Worm (Caenorhabditis elegans) whole organism, late embryonic: Measurements from ENCODE around the gene dpr-1.

Experiments used
- C08G9.2 ChIP-seq: sonication (generic microtip); optimal IDR thresholded peaks from 2 replicates; lab custom pipeline; 2016; ENCODE audit warnings: mild to moderate bottlenecking, missing genetic modification characterization, moderate library complexity, missing compliant biosample characterization
- C38D4.7 ChIP-seq: fragments of 200-800 bp; sonication (Bioruptor generic); optimal IDR thresholded peaks from 2 replicates; lab custom pipeline; 2018; ENCODE audit warnings: mild to moderate bottlenecking, missing genetic modification characterization, moderate library complexity, missing compliant biosample characterization
- F13H6.1 ChIP-seq: sonication (generic microtip); optimal IDR thresholded peaks from 2 replicates; lab custom pipeline; 2016; ENCODE audit warnings: missing genetic modification characterization, missing compliant biosample characterization
- K02D7.2 ChIP-seq: sonication (generic microtip); optimal IDR thresholded peaks from 2 replicates; lab custom pipeline; 2017; ENCODE audit warnings: mild to moderate bottlenecking, missing genetic modification characterization, missing compliant biosample characterization
- K09A11.1 ChIP-seq: sonication (generic microtip); optimal IDR thresholded peaks from 2 replicates; lab custom pipeline; 2017; ENCODE audit warnings: antibody characterized with exemption, mild to moderate bottlenecking, missing genetic modification characterization, missing compliant biosample characterization; ENCODE audit not compliant: insufficient read depth
- Y22D7AL.16 ChIP-seq: sonication (generic microtip); optimal IDR thresholded peaks from 2 replicates; lab custom pipeline; 2016; ENCODE audit warnings: missing genetic modification characterization, missing compliant biosample characterization
- ahr-1 ChIP-seq: sonication (generic microtip); optimal IDR thresholded peaks from 2 replicates; lab custom pipeline; 2016; ENCODE audit warnings: missing genetic modification characterization, missing compliant biosample characterization
- ceh-18 ChIP-seq: sonication (generic microtip); optimal IDR thresholded peaks from 2 replicates; lab custom pipeline; 2016; ENCODE audit warnings: missing genetic modification characterization, missing compliant biosample characterization
- ceh-22 ChIP-seq: sonication (generic microtip); optimal IDR thresholded peaks from 2 replicates; lab custom pipeline; 2017; ENCODE audit warnings: missing biosample characterization, missing genetic modification characterization
- ceh-24 ChIP-seq: sonication (generic microtip); optimal IDR thresholded peaks from 2 replicates; lab custom pipeline; 2016; ENCODE audit warnings: mild to moderate bottlenecking, missing genetic modification characterization, missing compliant biosample characterization
- dmd-4 ChIP-seq: sonication (generic microtip); optimal IDR thresholded peaks from 2 replicates; lab custom pipeline; 2016; ENCODE audit warnings: borderline replicate concordance, missing genetic modification characterization, missing compliant biosample characterization
- dve-1 ChIP-seq: sonication (generic microtip); optimal IDR thresholded peaks from 2 replicates; lab custom pipeline; 2017; ENCODE audit warnings: antibody characterized with exemption, mild to moderate bottlenecking, missing genetic modification characterization, missing compliant biosample characterization
- elt-2 ChIP-seq: sonication (generic microtip); optimal IDR thresholded peaks from 2 replicates; lab custom pipeline; 2016; ENCODE audit warnings: missing genetic modification reagents, missing genetic modification characterization, missing compliant biosample characterization
- ets-4 ChIP-seq: sonication (generic microtip); optimal IDR thresholded peaks from 2 replicates; lab custom pipeline; 2016; ENCODE audit warnings: missing genetic modification characterization, missing compliant biosample characterization
- fax-1 ChIP-seq: sonication (generic microtip); optimal IDR thresholded peaks from 2 replicates; lab custom pipeline; 2016; ENCODE audit warnings: missing genotype, missing genetic modification characterization, missing compliant biosample characterization
- fkh-6 ChIP-seq: sonication (generic microtip); optimal IDR thresholded peaks from 2 replicates; lab custom pipeline; 2016; ENCODE audit warnings: missing genetic modification characterization, missing compliant biosample characterization
- hlh-13 ChIP-seq: fragments of 200-800 bp; sonication (Bioruptor generic); optimal IDR thresholded peaks from 2 replicates; lab custom pipeline; 2018; ENCODE audit warnings: mild to moderate bottlenecking, missing genetic modification characterization, missing compliant biosample characterization
- hlh-15 ChIP-seq: sonication (generic microtip); optimal IDR thresholded peaks from 2 replicates; lab custom pipeline; 2016; ENCODE audit warnings: missing genetic modification characterization, missing compliant biosample characterization
- hlh-6 ChIP-seq: sonication (generic microtip); optimal IDR thresholded peaks from 2 replicates; lab custom pipeline; 2016; ENCODE audit warnings: missing genotype, missing genetic modification characterization, missing compliant biosample characterization
- hlh-8 ChIP-seq: sonication (generic microtip); optimal IDR thresholded peaks from 2 replicates; lab custom pipeline; 2016; ENCODE audit warnings: missing genotype, missing genetic modification characterization, missing compliant biosample characterization
- lim-6 ChIP-seq: sonication (generic microtip); optimal IDR thresholded peaks from 2 replicates; lab custom pipeline; 2016; ENCODE audit warnings: missing genetic modification characterization, missing compliant biosample characterization
- lin-11 ChIP-seq: fragments of 200-800 bp; sonication (Bioruptor generic); optimal IDR thresholded peaks from 2 replicates; lab custom pipeline; 2018; ENCODE audit warnings: mild to moderate bottlenecking, missing genetic modification characterization, missing compliant biosample characterization
- madf-2 ChIP-seq: sonication (generic microtip); optimal IDR thresholded peaks from 2 replicates; lab custom pipeline; 2017; ENCODE audit warnings: missing genetic modification characterization, missing compliant biosample characterization
- nhr-232 ChIP-seq: sonication (generic microtip); optimal IDR thresholded peaks from 2 replicates; lab custom pipeline; 2016; ENCODE audit warnings: missing genetic modification characterization, missing compliant biosample characterization
- npax-4 ChIP-seq: sonication (generic microtip); optimal IDR thresholded peaks from 2 replicates; lab custom pipeline; 2016; ENCODE audit warnings: missing genetic modification characterization, missing compliant biosample characterization
- pag-3 ChIP-seq: sonication (generic microtip); optimal IDR thresholded peaks from 2 replicates; lab custom pipeline; 2016; ENCODE audit warnings: missing compliant biosample characterization, missing genetic modification characterization, borderline replicate concordance
- pat-9 ChIP-seq: fragments of 200-800 bp; sonication (Bioruptor generic); optimal IDR thresholded peaks from 2 replicates; lab custom pipeline; 2018; ENCODE audit warnings: mild to moderate bottlenecking, missing genetic modification characterization, moderate library complexity, missing compliant biosample characterization
- pax-1 ChIP-seq: fragments of 150-350 bp; optimal IDR thresholded peaks from 2 replicates; lab custom pipeline; 2014; ENCODE audit warnings: missing biosample characterization, missing genetic modification characterization
- pha-4 ChIP-seq: fragments of 150-350 bp; optimal IDR thresholded peaks from 2 replicates; lab custom pipeline; 2018; ENCODE audit warnings: missing biosample characterization, missing genetic modification reagents, missing genetic modification characterization
- pqm-1 ChIP-seq: sonication (generic microtip); optimal IDR thresholded peaks from 2 replicates; lab custom pipeline; 2016; ENCODE audit warnings: missing genetic modification characterization, missing compliant biosample characterization
- ref-2 ChIP-seq: sonication (generic microtip); optimal IDR thresholded peaks from 2 replicates; lab custom pipeline; 2016; ENCODE audit warnings: missing genetic modification characterization, missing compliant biosample characterization
- sox-2 ChIP-seq: fragments of 200-800 bp; sonication (Bioruptor generic); IDR thresholded peaks from 2 replicates; pipeline ENCODE4 v1.3.6; 2022; ENCODE audit warnings: missing genetic modification reagents, missing genetic modification characterization, missing compliant biosample characterization
- sox-4 ChIP-seq: sonication (generic microtip); optimal IDR thresholded peaks from 2 replicates; lab custom pipeline; 2017; ENCODE audit warnings: mild to moderate bottlenecking, missing genetic modification characterization, inconsistent platforms, missing compliant biosample characterization
- tbx-2 ChIP-seq: sonication (generic microtip); optimal IDR thresholded peaks from 2 replicates; lab custom pipeline; 2016; ENCODE audit warnings: missing genetic modification characterization, missing compliant biosample characterization
- unc-55 ChIP-seq: sonication (generic microtip); optimal IDR thresholded peaks from 2 replicates; lab custom pipeline; 2017; ENCODE audit warnings: missing biosample characterization, missing genetic modification reagents, missing genetic modification characterization
- zip-5 ChIP-seq: sonication (generic microtip); optimal IDR thresholded peaks from 2 replicates; lab custom pipeline; 2016; ENCODE audit warnings: missing genetic modification characterization, missing compliant biosample characterization
- ztf-16 ChIP-seq: sonication (generic microtip); optimal IDR thresholded peaks from 2 replicates; lab custom pipeline; 2017; ENCODE audit warnings: missing genetic modification characterization, missing compliant biosample characterization

Gene dpr-1

DNA sequence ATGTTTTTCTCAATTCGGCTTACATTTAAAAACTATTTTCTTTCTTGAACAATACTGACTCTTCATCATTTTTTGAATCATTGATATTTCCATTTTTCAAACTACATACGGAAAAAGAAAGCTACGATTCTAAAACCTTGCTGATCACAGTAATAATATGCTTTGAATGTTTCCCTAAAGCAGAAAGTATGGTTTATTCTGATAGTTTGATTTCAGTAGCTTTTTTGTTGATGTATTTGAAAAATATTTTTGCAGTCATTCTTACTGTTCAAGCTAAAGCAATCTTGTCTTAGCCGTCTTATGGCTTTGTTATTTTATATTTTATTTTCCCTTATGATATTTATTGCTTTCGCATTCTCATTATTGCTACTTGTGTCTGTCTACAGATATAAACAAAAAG, 12.5 kb downstream of the dpr-1 start, which contains the start of gene srxa-13:
TSS of gene srxa-13 (plus strand) at position 301 of the 400 bp plus-strand sequence.
- TF ChIP-seq C38D4.7, result no peak
- TF ChIP-seq pag-3 (tag; lab: Kevin White, UChicago), result no peak

DNA sequence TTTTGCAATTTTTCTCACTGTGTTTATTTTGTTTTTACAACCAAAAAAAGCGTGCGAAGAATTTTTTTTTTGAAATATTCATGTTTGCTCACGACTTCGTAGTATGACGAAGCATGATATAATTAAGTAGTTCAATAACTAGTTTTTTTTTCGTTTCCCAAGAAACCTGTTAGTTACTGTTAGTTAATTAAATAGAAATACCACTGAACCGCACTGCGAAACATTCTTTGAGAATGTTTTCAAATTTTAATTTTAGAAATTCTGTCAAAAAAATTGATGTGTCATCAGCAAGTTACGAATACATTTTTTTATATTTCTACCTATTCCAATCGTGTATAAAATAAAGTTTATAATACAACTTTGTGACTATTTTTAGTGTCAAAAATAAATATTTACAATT, 15.6 kb downstream of the dpr-1 start, which contains the start of gene srxa-12:
TSS of gene srxa-12 (plus strand) at position 301 of the 400 bp plus-strand sequence.
- no peak for TF ChIP-seq fkh-6 (tag; lab: Kevin White, UChicago)
- TF ChIP-seq ceh-18 (tag; lab: Kevin White, UChicago), result no peak
- TF ChIP-seq ceh-24 (tag; lab: Kevin White, UChicago), result no peak
- TF ChIP-seq elt-2 (tag; lab: Kevin White, UChicago), result no peak
- TF ChIP-seq pag-3 (tag; lab: Kevin White, UChicago), result no peak
- TF ChIP-seq, all 69 proteins: peak for 0

ce11 chrV:13923851-13924250, 18.1 kb downstream of the dpr-1 start, which contains the start of gene srxa-11:
srxa-11 (plus strand) TSS chrV:13924151.
- TF ChIP-seq hlh-6 (no peak), ets-4 (tag; lab: Kevin White, UChicago) (no peak), hlh-13 (GFP tag; lab: Kevin White, UChicago) (no peak), nhr-232 (tag; lab: Kevin White, UChicago) (no peak), tbx-2 (tag; lab: Kevin White, UChicago) (no peak), K02D7.2 (tag; lab: Kevin White, UChicago) (no peak), zip-5 (tag; lab: Kevin White, UChicago) (no peak), ceh-22 (tag; lab: Kevin White, UChicago) (no peak), madf-2 (tag; lab: Kevin White, UChicago) (no peak), hlh-15 (no peak), unc-55 (GFP tag; lab: Kevin White, UChicago) (no peak), npax-4 (no peak), C08G9.2 (no peak), lim-6 (tag; lab: Kevin White, UChicago) (no peak), Y22D7AL.16 (tag; lab: Kevin White, UChicago) (no peak), pha-4 (tag; lab: Kevin White, UChicago) (no peak), ahr-1 (tag; lab: Kevin White, UChicago) (no peak), ref-2 (tag; lab: Kevin White, UChicago) (no peak), fax-1 (tag; lab: Kevin White, UChicago) (no peak)

DNA sequence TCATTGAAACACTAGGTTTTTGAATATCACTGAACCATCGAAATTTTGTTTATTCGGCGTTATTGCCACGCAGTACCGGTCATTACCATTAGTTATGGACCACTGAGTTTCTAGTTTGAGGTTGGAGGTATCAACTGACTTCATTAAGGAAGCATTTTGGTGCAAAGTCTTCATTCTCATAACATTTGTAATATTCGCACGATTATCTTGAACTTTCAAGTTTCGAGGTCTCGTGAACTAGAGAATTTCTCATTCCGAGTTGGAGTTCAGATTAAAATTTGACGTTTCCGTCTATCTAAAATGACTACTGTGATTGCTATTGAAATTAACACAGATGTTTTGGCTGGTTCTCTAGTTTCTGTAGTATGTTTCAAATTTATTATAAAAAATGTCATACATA, 21.3 kb downstream of the dpr-1 start, which contains the start of gene srx-42:
TSS of gene srx-42 (plus strand) at position 301 of the 400 bp plus-strand sequence.
- no peak for TF ChIP-seq zip-5 (tag; lab: Kevin White, UChicago)
- no peak for TF ChIP-seq dmd-4 (tag; lab: Kevin White, UChicago)
- TF ChIP-seq ahr-1 (tag; lab: Kevin White, UChicago), result no peak
- TF ChIP-seq sox-4 (tag; lab: Kevin White, UChicago), result no peak
- no peak for TF ChIP-seq F13H6.1
- TF ChIP-seq Y22D7AL.16 (tag; lab: Kevin White, UChicago), result no peak

- TF ChIP-seq pat-9 (tag; lab: Kevin White, UChicago) (no peak), ahr-1 (tag; lab: Kevin White, UChicago) (no peak), lin-11 (no peak), sox-2 (GFP tag; lab: Robert Waterston, UW) (no peak), fkh-6 (tag; lab: Kevin White, UChicago) (no peak), pha-4 (tag; lab: Kevin White, UChicago) (no peak), hlh-13 (GFP tag; lab: Kevin White, UChicago) (no peak), ztf-16 (tag; lab: Kevin White, UChicago) (no peak), hlh-8 (tag; lab: Kevin White, UChicago) (no peak), pqm-1 (tag; lab: Kevin White, UChicago) (no peak), pax-1 (tag; lab: Kevin White, UChicago) (no peak), dve-1 (tag; lab: Kevin White, UChicago) (no peak), K09A11.1 (tag; lab: Kevin White, UChicago) (no peak)
Measured at ce11 chrV:13918341-13918740, 23.6 kb downstream of the dpr-1 start, which contains the start of gene str-250. str-250 (plus strand) TSS chrV:13918641.
